Fruit fly (Drosophila melanogaster): Measurements from ENCODE around the gene Dtd.

Dtd gene

DNA sequence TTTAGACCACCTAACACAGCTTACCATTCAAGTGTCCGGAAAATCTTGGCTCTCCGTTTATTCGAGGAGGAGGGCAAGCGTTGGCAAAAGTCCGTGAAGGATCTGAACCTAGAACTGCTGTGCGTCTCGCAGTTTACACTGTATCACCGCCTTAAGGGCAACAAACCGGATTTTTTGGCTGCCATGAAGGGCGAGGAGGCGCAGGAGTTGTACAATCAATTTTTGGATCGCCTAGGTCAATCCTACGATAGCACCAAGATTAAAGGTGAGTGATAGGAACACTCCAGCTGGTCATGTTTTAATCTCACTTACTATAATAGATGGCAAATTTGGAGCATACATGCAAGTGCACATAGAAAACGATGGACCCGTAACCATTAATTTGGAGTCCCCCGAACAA is 446 bp downstream of the Dtd start:
- TF ChIP-seq Ets65A (GFP tag) (peak; percentile 58), B-H1 (GFP tag; IDR thresholded peaks at IDR 0.05) (no peak)

DNA sequence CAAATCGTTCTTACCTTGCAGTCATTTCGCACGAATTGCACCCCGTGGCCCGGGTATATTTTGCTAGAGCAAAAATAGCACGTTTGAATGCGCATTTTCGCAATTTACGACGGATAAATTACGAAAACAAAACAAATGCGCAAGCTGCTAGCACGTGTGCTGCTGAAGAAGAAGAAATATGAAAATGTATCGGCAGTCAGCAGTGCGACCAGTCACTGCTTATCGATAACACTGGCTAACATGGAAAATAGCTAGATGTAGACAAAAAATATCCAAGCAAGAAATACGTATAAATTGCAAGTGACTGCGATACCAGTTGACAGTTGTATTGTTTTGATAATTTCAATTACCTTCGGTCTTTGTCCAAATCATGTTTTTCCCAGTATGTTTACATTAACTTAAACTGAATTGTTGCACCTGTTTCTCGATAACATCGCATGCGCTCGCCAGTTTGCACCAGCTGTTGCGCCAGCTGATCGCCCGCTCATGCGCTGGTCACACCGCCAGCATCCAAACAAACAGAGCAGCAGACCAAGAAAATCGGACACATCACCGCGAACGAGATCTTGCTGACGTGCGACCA is 1.6 kb downstream of the Dtd start, which contains the start of the genes RpL24-like and CG5276:
Gene RpL24-like (minus strand): TSS at position 188 of the 583 bp plus-strand sequence.
Gene CG5276 (plus strand): TSS at position 344 of the 583 bp plus-strand sequence.
- TF ChIP-seq ems (GFP tag; optimal IDR thresholded peaks at IDR 0.05), result peak; percentile 16
- no peak for TF ChIP-seq chn (GFP tag; optimal IDR thresholded peaks at IDR 0.05)
- TF ChIP-seq lmd (GFP tag; IDR thresholded peaks at IDR 0.05), result no peak
- no peak for TF ChIP-seq CG11093 (GFP tag; IDR thresholded peaks at IDR 0.05)
- TF ChIP-seq CG3995 (GFP tag; optimal IDR thresholded peaks at IDR 0.05), result peak; percentile 28
- no peak for TF ChIP-seq CG6854 (GFP tag; optimal IDR thresholded peaks at IDR 0.05)
- TF ChIP-seq ssp (GFP tag; IDR thresholded peaks at IDR 0.05), result peak; percentile 88
- TF ChIP-seq Six4 (GFP tag; optimal IDR thresholded peaks at IDR 0.05), result no peak
- no peak for TF ChIP-seq sqz (GFP tag; optimal IDR thresholded peaks at IDR 0.05)
- no peak for TF ChIP-seq CG10462 (GFP tag; optimal IDR thresholded peaks at IDR 0.05)
- TF ChIP-seq CG34422 (GFP tag; IDR thresholded peaks at IDR 0.05), result peak; percentile 74; the same call in 1 of the 3 replicates
- TF ChIP-seq Scr (GFP tag; IDR thresholded peaks at IDR 0.05; ENCODE audit: partially characterized antibody), result peak; percentile 63
- peak; percentile 9 for TF ChIP-seq Nf-YB (GFP tag; optimal IDR thresholded peaks at IDR 0.05)
- no peak for TF ChIP-seq NC2α (GFP tag; optimal IDR thresholded peaks at IDR 0.05)
- peak; percentile 99 for TF ChIP-seq CG9797 (GFP tag; optimal IDR thresholded peaks at IDR 0.05)
- no peak for TF ChIP-seq CG18764 (GFP tag; optimal IDR thresholded peaks at IDR 0.05)
- TF ChIP-seq Dad (GFP tag; optimal IDR thresholded peaks at IDR 0.05), result no peak
- TF ChIP-seq repo (GFP tag; optimal IDR thresholded peaks at IDR 0.05), result no peak
- TF ChIP-seq sc (optimal IDR thresholded peaks at IDR 0.05), result no peak
- no peak for TF ChIP-seq sc (GFP tag; optimal IDR thresholded peaks at IDR 0.05)
- TF ChIP-seq nerfin-1 (tag; optimal IDR thresholded peaks at IDR 0.05), result peak; percentile 19
- TF ChIP-seq sim (GFP tag; IDR thresholded peaks at IDR 0.05), result no peak
- TF ChIP-seq HLH54F (GFP tag; optimal IDR thresholded peaks at IDR 0.05), result no peak
- TF ChIP-seq CTCF (GFP tag; optimal IDR thresholded peaks at IDR 0.05), result no peak
- no peak for TF ChIP-seq oc (tag; optimal IDR thresholded peaks at IDR 0.05)
- no peak for TF ChIP-seq CG6813 (GFP tag; optimal IDR thresholded peaks at IDR 0.05)
- TF ChIP-seq CG31365 (tag; optimal IDR thresholded peaks at IDR 0.05), result no peak
- TF ChIP-seq amos (GFP tag; IDR thresholded peaks at IDR 0.05; ENCODE audit: partially characterized antibody), result no peak; the same call in none of the 2 replicates
- TF ChIP-seq Xrp1 (GFP tag; IDR thresholded peaks at IDR 0.05), result no peak
- TF ChIP-seq Atf3 (GFP tag; optimal IDR thresholded peaks at IDR 0.05), result no peak
- peak; percentile 11 for TF ChIP-seq CG15696 (tag; optimal IDR thresholded peaks at IDR 0.05)
- no peak for TF ChIP-seq CG14441 (GFP tag; IDR thresholded peaks at IDR 0.05)
- peak; percentile 52; the same call in 2 of the 3 replicates for TF ChIP-seq CG34224 (GFP tag; IDR thresholded peaks at IDR 0.05; ENCODE audit: partially characterized antibody)
- peak; percentile 74 for TF ChIP-seq gfzf (GFP tag; optimal IDR thresholded peaks at IDR 0.05)
- no peak for TF ChIP-seq exex (tag; optimal IDR thresholded peaks at IDR 0.05)
- peak; percentile 5 for TF ChIP-seq ftz-f1 (GFP tag; optimal IDR thresholded peaks at IDR 0.05)
- peak; percentile 95 for TF ChIP-seq CG15479 (GFP tag; optimal IDR thresholded peaks at IDR 0.05)
- no peak for TF ChIP-seq CG1792 (GFP tag; optimal IDR thresholded peaks at IDR 0.05)
- TF ChIP-seq E2f2 (GFP tag; IDR thresholded peaks at IDR 0.05), result peak; percentile 55
- TF ChIP-seq fd96Cb (tag; optimal IDR thresholded peaks at IDR 0.05), result no peak
- peak; percentile 98 for TF ChIP-seq dm (GFP tag; optimal IDR thresholded peaks at IDR 0.05)
- no peak; the same call in 1 of the 2 replicates for TF ChIP-seq Bgb (GFP tag; IDR thresholded peaks at IDR 0.05; ENCODE audit: partially characterized antibody)
- TF ChIP-seq NK7.1 (GFP tag; optimal IDR thresholded peaks at IDR 0.05), result no peak
- no peak for TF ChIP-seq Dip3 (GFP tag; optimal IDR thresholded peaks at IDR 0.05)
- peak; percentile 53; the same call in 1 of the 3 replicates for TF ChIP-seq knrl (GFP tag; IDR thresholded peaks at IDR 0.05; ENCODE audit: partially characterized antibody)
- no peak for TF ChIP-seq Nf-YA (GFP tag; IDR thresholded peaks at IDR 0.05)
- TF ChIP-seq CG10979 (tag; optimal IDR thresholded peaks at IDR 0.05), result peak; percentile 11
- TF ChIP-seq pros (GFP tag; optimal IDR thresholded peaks at IDR 0.05), result no peak

Data from whole organism, embryonic.